Worm (Caenorhabditis elegans): ENCODE results near the gene K07H8.7.

Gene K07H8.7

ce11 chrIV:8301925-8302324 lies 42.1 kb upstream of the K07H8.7 start (continued):
- TF ChIP-seq nhr-237 (tag; optimal IDR thresholded peaks at IDR 0.05) (no peak), grh-1 (GFP tag; IDR thresholded peaks at IDR 0.05) (peak; percentile 63), hpl-2 (GFP tag; optimal IDR thresholded peaks at IDR 0.05) (no peak), unc-86 (tag; optimal IDR thresholded peaks at IDR 0.05) (no peak), blmp-1 (tag; optimal IDR thresholded peaks at IDR 0.05) (peak; percentile 71), Y116A8C.19 (tag; optimal IDR thresholded peaks at IDR 0.05; ENCODE audit: borderline replicate concordance) (no peak), elt-3 (tag; optimal IDR thresholded peaks at IDR 0.05) (peak in 4 of 6 experiments; percentile 17 to 65 (median 36)), efl-3 (GFP tag; optimal IDR thresholded peaks at IDR 0.05) (no peak), fkh-8 (tag; optimal IDR thresholded peaks at IDR 0.05) (no peak), nhr-77 (tag; optimal IDR thresholded peaks at IDR 0.05) (peak; percentile 14), ces-1 (GFP tag; optimal IDR thresholded peaks at IDR 0.05) (no peak), nhr-11 (tag; optimal IDR thresholded peaks at IDR 0.05) (no peak)

- no peak for TF ChIP-seq efl-1 (optimal IDR thresholded peaks at IDR 0.05)
- TF ChIP-seq efl-1 (GFP tag; optimal IDR thresholded peaks at IDR 0.05 in 1 of 2), result peak in 1 of 2 experiments; percentile 73
- TF ChIP-seq ceh-82 (tag; optimal IDR thresholded peaks at IDR 0.05), result no peak
- no peak for TF ChIP-seq alr-1 (tag; optimal IDR thresholded peaks at IDR 0.05; ENCODE audit: borderline replicate concordance)
- no peak for TF ChIP-seq lin-35 (GFP tag; optimal IDR thresholded peaks at IDR 0.05)
- TF ChIP-seq tlp-1 (tag; optimal IDR thresholded peaks at IDR 0.05), result no peak
These were observed 40.7 kb upstream of the K07H8.7 start, which contains the start of gene F35H10.5 for ce11 chrIV:8300468-8300867. Gene F35H10.5 (plus strand): TSS chrIV:8300768.

ce11 chrIV:8299636-8300035 lies 39.8 kb upstream of the K07H8.7 start, which contains the start of gene F35H10.6:
Gene F35H10.6 (plus strand): TSS chrIV:8299936.
- no peak for TF ChIP-seq tlp-1 (tag; optimal IDR thresholded peaks at IDR 0.05)
- TF ChIP-seq lir-3 (tag; optimal IDR thresholded peaks at IDR 0.05; ENCODE audit: poor library complexity), result no peak
- TF ChIP-seq pag-3 (tag; optimal IDR thresholded peaks at IDR 0.05; ENCODE audit: borderline replicate concordance, insufficient read depth), result no peak
- no peak for TF ChIP-seq nhr-19 (GFP tag; conservative IDR thresholded peaks at IDR 0.05)
- TF ChIP-seq unc-98 (GFP tag; IDR thresholded peaks at IDR 0.05), result no peak
- no peak for TF ChIP-seq aha-1 (tag; optimal IDR thresholded peaks at IDR 0.05)

- no peak for TF ChIP-seq vab-15 (tag; optimal IDR thresholded peaks at IDR 0.05)
- TF ChIP-seq nhr-11 (tag; optimal IDR thresholded peaks at IDR 0.05), result no peak
- no peak for TF ChIP-seq fkh-4 (tag; optimal IDR thresholded peaks at IDR 0.05; ENCODE audit: borderline replicate concordance)
- TF ChIP-seq lin-35 (GFP tag; optimal IDR thresholded peaks at IDR 0.05), result no peak
These were observed 37.4 kb upstream of the K07H8.7 start, which contains the start of gene nprl-3 for ce11 chrIV:8297192-8297591. Gene nprl-3 (plus strand): TSS chrIV:8297492.

- TF ChIP-seq elt-2 (tag; optimal IDR thresholded peaks at IDR 0.05) (no peak), lin-14 (GFP tag; optimal IDR thresholded peaks at IDR 0.05) (no peak), snu-23 (GFP tag; optimal IDR thresholded peaks at IDR 0.05) (no peak), nhr-85 (tag) (no peak), efl-1 (optimal IDR thresholded peaks at IDR 0.05) (no peak), efl-1 (GFP tag; optimal IDR thresholded peaks at IDR 0.05 in 1 of 2) (peak in 1 of 2 experiments; percentile 92), F16B12.6 (tag; optimal IDR thresholded peaks at IDR 0.05) (no peak), ztf-4 (tag; optimal IDR thresholded peaks at IDR 0.05) (no peak), hpl-2 (GFP tag; optimal IDR thresholded peaks at IDR 0.05) (no peak)
These were observed 34.8 kb upstream of the K07H8.7 start, which contains the start of gene tbce-1 for ce11 chrIV:8294650-8295049. Gene tbce-1 (plus strand): TSS chrIV:8294690.

- TF ChIP-seq pag-3 (tag; optimal IDR thresholded peaks at IDR 0.05; ENCODE audit: borderline replicate concordance, insufficient read depth) (no peak), sox-4 (tag; optimal IDR thresholded peaks at IDR 0.05) (no peak), dsc-1 (tag; optimal IDR thresholded peaks at IDR 0.05) (no peak), nhr-77 (tag; optimal IDR thresholded peaks at IDR 0.05) (no peak), tbx-2 (tag; optimal IDR thresholded peaks at IDR 0.05) (no peak), hpl-2 (GFP tag; optimal IDR thresholded peaks at IDR 0.05) (no peak), efl-1 (optimal IDR thresholded peaks at IDR 0.05) (no peak), efl-1 (GFP tag; optimal IDR thresholded peaks at IDR 0.05 in 1 of 2) (no peak)
These were observed 31.4 kb upstream of the K07H8.7 start, which contains the start of gene K07H8.2 for ce11 chrIV:8291232-8291631. Gene K07H8.2 (plus strand): TSS chrIV:8291532.
